Worm (Caenorhabditis elegans) whole organism, L1 larva: ENCODE results near the gene hot-3.

Source experiments
- C16A3.4 ChIP-seq: fragments of 150-350 bp; optimal IDR thresholded peaks from 2 replicates; lab custom pipeline; 2014; ENCODE audit warnings: missing biosample characterization, missing genetic modification characterization
- C34B4.2 ChIP-seq: sonication (generic microtip); optimal IDR thresholded peaks from 2 replicates; lab custom pipeline; 2017; ENCODE audit warnings: mild to moderate bottlenecking, missing genetic modification characterization, missing compliant biosample characterization
- F16B12.6 ChIP-seq: fragments of 150-350 bp; optimal IDR thresholded peaks from 2 replicates; lab custom pipeline; 2014; ENCODE audit warnings: missing biosample characterization, missing genetic modification characterization
- blmp-1 ChIP-seq: fragments of 150-350 bp; optimal IDR thresholded peaks from 2 replicates; lab custom pipeline; 2014; ENCODE audit warnings: missing biosample characterization, missing genetic modification characterization
- ces-1 ChIP-seq: fragments of 150-350 bp; optimal IDR thresholded peaks from 2 replicates; lab custom pipeline; 2014; ENCODE audit warnings: missing biosample characterization, missing genetic modification reagents, missing genetic modification characterization
- dpl-1 ChIP-seq, 3 experiments: fragments of 150-350 bp in 2 of 3; sonication (generic microtip) in 1 of 3; optimal IDR thresholded peaks; 2 replicates each; lab custom pipeline; 2014 to 2017; ENCODE audit warnings: missing biosample characterization in 3 of 3, missing genetic modification characterization in 3 of 3, missing genetic modification reagents in 3 of 3
- efl-1 ChIP-seq, 4 experiments: fragments of 150-350 bp; optimal IDR thresholded peaks in 3 of 4; peaks in 1 of 4; 1 replicate in 1 of 4; 2 replicates in 3 of 4; lab custom pipeline; 2014; ENCODE audit warnings: missing biosample characterization in 2 of 4, missing genetic modification characterization in 2 of 4, missing genetic modification reagents in 2 of 4
- efl-3 ChIP-seq: fragments of 200-800 bp; sonication (Bioruptor generic); optimal IDR thresholded peaks from 2 replicates; lab custom pipeline; 2018; ENCODE audit warnings: mild to moderate bottlenecking, missing genetic modification characterization, missing compliant biosample characterization
- elt-2 ChIP-seq: sonication (generic microtip); optimal IDR thresholded peaks from 2 replicates; lab custom pipeline; 2016; ENCODE audit warnings: missing genetic modification characterization, mild to moderate bottlenecking, inconsistent platforms, missing compliant biosample characterization, missing genetic modification reagents
- elt-3 ChIP-seq, 6 experiments: fragments of 150-350 bp in 1 of 6; sonication (generic microtip); optimal IDR thresholded peaks; 2 replicates each; lab custom pipeline; 2017 to 2018; ENCODE audit warnings: missing biosample characterization in 6 of 6, missing genetic modification characterization in 6 of 6, inconsistent platforms in 1 of 6
- fkh-10 ChIP-seq: sonication (generic microtip); optimal IDR thresholded peaks from 2 replicates; lab custom pipeline; 2017; ENCODE audit warnings: missing biosample characterization, missing genetic modification reagents, missing genetic modification characterization
- fkh-8 ChIP-seq: sonication (generic microtip); optimal IDR thresholded peaks from 2 replicates; lab custom pipeline; 2016; ENCODE audit warnings: mild to moderate bottlenecking, missing genetic modification characterization, missing compliant biosample characterization
- fos-1 ChIP-seq: fragments of 150-350 bp; optimal IDR thresholded peaks from 2 replicates; lab custom pipeline; 2014; ENCODE audit warnings: missing biosample characterization, missing genetic modification characterization
- grh-1 ChIP-seq: fragments of 200-800 bp; sonication (Bioruptor generic); IDR thresholded peaks from 2 replicates; pipeline ENCODE4 v1.3.6; 2022; ENCODE audit warnings: missing genetic modification reagents, missing genetic modification characterization, missing compliant biosample characterization
- hlh-17 ChIP-seq: fragments of 200-800 bp; sonication (Bioruptor generic); optimal IDR thresholded peaks from 2 replicates; lab custom pipeline; 2018; ENCODE audit warnings: missing genetic modification characterization, mild to moderate bottlenecking, missing compliant biosample characterization, moderate library complexity, borderline replicate concordance
- hlh-4 ChIP-seq: sonication (generic microtip); optimal IDR thresholded peaks from 2 replicates; lab custom pipeline; 2016; ENCODE audit warnings: mild to moderate bottlenecking, missing genetic modification characterization, missing compliant biosample characterization
- irx-1 ChIP-seq: sonication (generic microtip); optimal IDR thresholded peaks from 2 replicates; lab custom pipeline; 2016; ENCODE audit warnings: missing genetic modification characterization, missing compliant biosample characterization
- isw-1 ChIP-seq: fragments of 200-800 bp; sonication (Bioruptor generic); IDR thresholded peaks from 2 replicates; pipeline ENCODE4 v1.3.6; 2022; ENCODE audit warnings: missing genetic modification characterization, missing compliant biosample characterization
- lin-13 ChIP-seq: fragments of 150-350 bp; optimal IDR thresholded peaks from 2 replicates; lab custom pipeline; 2014; ENCODE audit warnings: missing biosample characterization, missing genetic modification reagents, missing genetic modification characterization
- lin-14 ChIP-seq: fragments of 200-800 bp; sonication (Bioruptor generic); optimal IDR thresholded peaks from 2 replicates; lab custom pipeline; 2018; ENCODE audit warnings: mild to moderate bottlenecking, missing genetic modification characterization, moderate library complexity, missing compliant biosample characterization
- lin-35 ChIP-seq, 2 experiments: fragments of 150-350 bp; optimal IDR thresholded peaks; 2 replicates each; lab custom pipeline; 2014; ENCODE audit warnings: missing biosample characterization in 2 of 2, missing genetic modification characterization in 2 of 2, missing genetic modification reagents in 2 of 2
- lsy-2 ChIP-seq, 2 experiments: fragments of 150-350 bp; optimal IDR thresholded peaks; 2 replicates each; lab custom pipeline; 2014; ENCODE audit warnings: missing biosample characterization in 2 of 2, missing genetic modification characterization in 2 of 2
- mab-9 ChIP-seq: fragments of 200-800 bp; sonication (Bioruptor generic); IDR thresholded peaks from 2 replicates; pipeline ENCODE4 v1.3.6; 2022; ENCODE audit warnings: missing genetic modification reagents, missing genetic modification characterization, missing compliant biosample characterization
- mdl-1 ChIP-seq, 2 experiments: fragments of 150-350 bp; optimal IDR thresholded peaks; 2 replicates each; lab custom pipeline; 2014 to 2017; ENCODE audit warnings: missing biosample characterization in 2 of 2, missing genetic modification characterization in 2 of 2, inconsistent platforms in 1 of 2
- mep-1 ChIP-seq: fragments of 150-350 bp; optimal IDR thresholded peaks from 2 replicates; lab custom pipeline; 2014; ENCODE audit warnings: missing biosample characterization, missing genetic modification characterization
- nhr-11 ChIP-seq: fragments of 150-350 bp; optimal IDR thresholded peaks from 2 replicates; lab custom pipeline; 2014; ENCODE audit warnings: missing biosample characterization, missing genetic modification characterization
- nhr-19 ChIP-seq: fragments of 200-800 bp; sonication (Bioruptor generic); conservative IDR thresholded peaks from 2 replicates; pipeline ENCODE4 v1.3.6; 2022; ENCODE audit warnings: missing genetic modification characterization, missing compliant biosample characterization
- nhr-20 ChIP-seq: sonication (generic microtip); optimal IDR thresholded peaks from 2 replicates; lab custom pipeline; 2016; ENCODE audit warnings: mild to moderate bottlenecking, missing genetic modification characterization, missing compliant biosample characterization
- nhr-28 ChIP-seq: fragments of 150-350 bp; optimal IDR thresholded peaks from 2 replicates; lab custom pipeline; 2014; ENCODE audit warnings: missing biosample characterization, missing genetic modification characterization
- nhr-71 ChIP-seq: sonication (generic microtip); optimal IDR thresholded peaks from 2 replicates; lab custom pipeline; 2016; ENCODE audit warnings: mild to moderate bottlenecking, missing genetic modification characterization, moderate library complexity, missing compliant biosample characterization
- nhr-76 ChIP-seq: sonication (generic microtip); optimal IDR thresholded peaks from 2 replicates; lab custom pipeline; 2017; ENCODE audit warnings: missing biosample characterization, missing genetic modification characterization
- nhr-77 ChIP-seq: fragments of 150-350 bp; optimal IDR thresholded peaks from 2 replicates; lab custom pipeline; 2014; ENCODE audit warnings: missing biosample characterization, missing genetic modification characterization
- nhr-85 ChIP-seq: sonication (generic microtip); peaks from one replicate; lab custom pipeline; 2016; ENCODE audit warnings: missing genetic modification characterization, inconsistent platforms, missing compliant biosample characterization
- nhr-90 ChIP-seq: sonication (generic microtip); optimal IDR thresholded peaks from 2 replicates; lab custom pipeline; 2016; ENCODE audit warnings: mild to moderate bottlenecking, missing genetic modification characterization, missing compliant biosample characterization; ENCODE audit not compliant: poor library complexity
- snpc-4 ChIP-seq: fragments of 150-350 bp; optimal IDR thresholded peaks from 2 replicates; lab custom pipeline; 2014; ENCODE audit warnings: missing biosample characterization, missing genetic modification characterization
- snu-23 ChIP-seq: sonication (generic microtip); optimal IDR thresholded peaks from 2 replicates; lab custom pipeline; 2016; ENCODE audit warnings: missing genetic modification characterization, missing compliant biosample characterization
- sox-4 ChIP-seq: sonication (generic microtip); optimal IDR thresholded peaks from 2 replicates; lab custom pipeline; 2016; ENCODE audit warnings: missing genetic modification characterization, missing compliant biosample characterization
- tbx-2 ChIP-seq: sonication (generic microtip); optimal IDR thresholded peaks from 2 replicates; lab custom pipeline; 2016; ENCODE audit warnings: missing genetic modification characterization, missing compliant biosample characterization
- tlp-1 ChIP-seq: fragments of 150-350 bp; optimal IDR thresholded peaks from 2 replicates; lab custom pipeline; 2014; ENCODE audit warnings: missing biosample characterization, missing genetic modification characterization
- unc-30 ChIP-seq: sonication (generic microtip); optimal IDR thresholded peaks from 2 replicates; lab custom pipeline; 2017; ENCODE audit warnings: missing biosample characterization, missing genetic modification characterization

Gene hot-3

DNA sequence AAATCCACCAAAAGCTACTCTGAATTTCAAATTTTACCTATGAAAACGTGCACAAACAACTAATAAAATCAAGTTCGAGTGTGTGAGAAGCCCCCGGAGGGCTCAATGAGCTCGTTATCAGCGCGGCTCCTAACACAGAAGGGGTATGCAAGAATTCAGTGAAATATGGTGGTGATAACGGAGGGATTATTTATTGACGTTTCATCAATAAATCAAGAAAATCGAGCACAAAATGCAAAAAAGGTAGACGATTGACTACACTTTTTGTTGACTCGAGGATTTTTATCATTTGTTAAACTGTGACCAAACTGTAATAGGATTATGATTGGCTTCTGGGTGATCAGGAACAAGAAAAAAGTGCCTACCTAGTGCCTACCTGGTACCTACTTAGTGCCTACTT is 25.6 kb upstream of the hot-3 start, which contains the start of gene zip-3:
TSS of gene zip-3 (minus strand) at position 21 of the 400 bp plus-strand sequence.
- no peak for TF ChIP-seq hlh-4 (tag; lab: Kevin White, UChicago)
- no peak for TF ChIP-seq fkh-10 (GFP tag; lab: Kevin White, UChicago)
- no peak for TF ChIP-seq blmp-1 (tag; lab: Kevin White, UChicago)
- peak; percentile 56 for TF ChIP-seq elt-2 (tag; lab: Kevin White, UChicago)

ce11 chrII:13956529-13956928 is 24.7 kb upstream of the hot-3 start:
- TF ChIP-seq nhr-77 (tag; lab: Kevin White, UChicago), result peak; percentile 4
- no peak for TF ChIP-seq sox-4 (tag; lab: Kevin White, UChicago)
- no peak for TF ChIP-seq F16B12.6 (tag; lab: Kevin White, UChicago)
- TF ChIP-seq nhr-76, result no peak
- peak in 1 of 2 experiments; percentile 38 for TF ChIP-seq lin-35 (GFP tag; optimal IDR thresholded peaks at IDR 0.05; lab: Kevin White, UChicago)
- no peak for TF ChIP-seq C34B4.2 (tag; lab: Kevin White, UChicago)
- TF ChIP-seq efl-1 (optimal IDR thresholded peaks at IDR 0.05; lab: Kevin White, UChicago), result no peak
- peak in 1 of 2 experiments; percentile 67 for TF ChIP-seq efl-1 (GFP tag; optimal IDR thresholded peaks at IDR 0.05 in 1 of 2; lab: Kevin White, UChicago)
- TF ChIP-seq tlp-1, result no peak
- TF ChIP-seq lin-13 (GFP tag; lab: Kevin White, UChicago), result no peak
- no peak for TF ChIP-seq C16A3.4 (tag; lab: Kevin White, UChicago)
- TF ChIP-seq lsy-2 (tag; optimal IDR thresholded peaks at IDR 0.05; lab: Kevin White, UChicago), result peak in 1 of 2 experiments; percentile 25
- peak; percentile 20 for TF ChIP-seq nhr-20 (tag; lab: Kevin White, UChicago)
- TF ChIP-seq grh-1, result no peak
- TF ChIP-seq nhr-28 (tag; lab: Kevin White, UChicago), result no peak
- no peak for TF ChIP-seq isw-1 (GFP tag; lab: Robert Waterston, UW)
- TF ChIP-seq nhr-19 (GFP tag; lab: Robert Waterston, UW), result no peak
- TF ChIP-seq elt-2 (tag; lab: Kevin White, UChicago), result peak; percentile 89
- no peak for TF ChIP-seq fkh-8 (tag; lab: Kevin White, UChicago)
- no peak for TF ChIP-seq irx-1 (tag; lab: Kevin White, UChicago)

- peak in 1 of 2 experiments; percentile 56 for TF ChIP-seq lsy-2 (tag; optimal IDR thresholded peaks at IDR 0.05; lab: Kevin White, UChicago)
- TF ChIP-seq lin-14 (GFP tag; lab: Kevin White, UChicago), result peak; percentile 44
- TF ChIP-seq mdl-1 (tag; optimal IDR thresholded peaks at IDR 0.05; lab: Kevin White, UChicago), result no peak
- no peak for TF ChIP-seq C16A3.4 (tag; lab: Kevin White, UChicago)
- peak; percentile 72 for TF ChIP-seq blmp-1 (tag; lab: Kevin White, UChicago)
- TF ChIP-seq elt-3 (tag; optimal IDR thresholded peaks at IDR 0.05; lab: Kevin White, UChicago), result peak in 1 of 6 experiments; percentile 12
- TF ChIP-seq efl-3 (GFP tag; lab: Kevin White, UChicago), result no peak
- peak; percentile 34 for TF ChIP-seq nhr-20 (tag; lab: Kevin White, UChicago)
- TF ChIP-seq mep-1, result no peak
- TF ChIP-seq fos-1 (tag; lab: Kevin White, UChicago), result no peak
- no peak for TF ChIP-seq hlh-17
- TF ChIP-seq grh-1, result no peak
Observed at ce11 chrII:13954979-13955378, 23.1 kb upstream of the hot-3 start.

DNA sequence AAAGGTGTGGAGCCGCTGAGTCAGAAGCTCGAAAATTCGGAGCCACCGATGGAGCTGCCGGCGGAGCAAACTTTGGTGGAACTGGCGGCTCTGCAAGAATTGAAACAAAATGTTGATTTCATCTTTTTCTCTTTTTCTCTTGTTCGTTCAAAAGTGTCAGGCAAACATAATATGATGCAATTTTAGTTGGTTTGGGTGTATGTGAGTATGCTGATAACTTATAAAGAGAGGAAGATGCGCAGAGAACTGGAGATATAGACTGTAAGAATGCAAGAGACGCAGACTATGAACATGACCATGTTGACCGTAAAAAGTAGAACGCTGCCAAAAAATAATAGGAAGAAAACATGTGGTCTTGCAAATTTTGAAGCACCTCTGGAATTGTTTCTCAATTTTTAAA is 22.2 kb upstream of the hot-3 start:
- TF ChIP-seq elt-2 (tag; lab: Kevin White, UChicago) (peak; percentile 86), efl-1 (optimal IDR thresholded peaks at IDR 0.05; lab: Kevin White, UChicago) (peak; percentile 25 to 28), efl-1 (GFP tag; optimal IDR thresholded peaks at IDR 0.05 in 1 of 2; lab: Kevin White, UChicago) (peak in 1 of 2 experiments; percentile 74), tbx-2 (tag; lab: Kevin White, UChicago) (peak; percentile 1), nhr-90 (tag; lab: Kevin White, UChicago) (peak; percentile 45), ces-1 (GFP tag; lab: Kevin White, UChicago) (no peak), lin-35 (GFP tag; optimal IDR thresholded peaks at IDR 0.05; lab: Kevin White, UChicago) (peak in 1 of 2 experiments; percentile 44), snpc-4 (no peak), nhr-71 (tag; lab: Kevin White, UChicago) (peak; percentile 53), unc-30 (no peak), mdl-1 (tag; optimal IDR thresholded peaks at IDR 0.05; lab: Kevin White, UChicago) (peak in 1 of 2 experiments; percentile 5), dpl-1 (GFP tag; optimal IDR thresholded peaks at IDR 0.05; lab: Kevin White, UChicago) (peak in 1 of 3 experiments; percentile 28), snu-23 (GFP tag; lab: Kevin White, UChicago) (peak; percentile 38), mep-1 (peak; percentile 64), blmp-1 (tag; lab: Kevin White, UChicago) (peak; percentile 3), nhr-20 (tag; lab: Kevin White, UChicago) (peak; percentile 61), nhr-19 (GFP tag; lab: Robert Waterston, UW) (0 out of 2 replicates have a peak, but pooled peaks have one; percentile 6), elt-3 (tag; optimal IDR thresholded peaks at IDR 0.05; lab: Kevin White, UChicago) (peak in 1 of 6 experiments; percentile 39), lsy-2 (tag; optimal IDR thresholded peaks at IDR 0.05; lab: Kevin White, UChicago) (peak; percentile 16 to 38), nhr-85 (tag; lab: Kevin White, UChicago) (peak; percentile 25), nhr-11 (tag; lab: Kevin White, UChicago) (no peak), mab-9 (GFP tag; lab: Robert Waterston, UW) (no peak), lin-14 (GFP tag; lab: Kevin White, UChicago) (peak; percentile 83)
